Worm (Caenorhabditis elegans) whole organism, L2 larva: ENCODE measurements around the gene haao-1.

Experiments used
- R02D3.7 ChIP-seq: fragments of 150-350 bp; optimal IDR thresholded peaks from 2 replicates; lab custom pipeline; 2014; ENCODE audit warnings: missing biosample characterization, missing genetic modification characterization
- aly-2 ChIP-seq: fragments of 150-350 bp; optimal IDR thresholded peaks from 2 replicates; lab custom pipeline; 2014; ENCODE audit warnings: missing biosample characterization, missing genetic modification characterization
- ama-1 ChIP-seq: fragments of 150-350 bp; optimal IDR thresholded peaks from 2 replicates; lab custom pipeline; 2018; ENCODE audit warnings: inconsistent platforms
- blmp-1 ChIP-seq: sonication (generic microtip); optimal IDR thresholded peaks from 2 replicates; lab custom pipeline; 2017; ENCODE audit warnings: missing genetic modification characterization, mild to moderate bottlenecking, missing compliant biosample characterization, antibody characterized with exemption, moderate library complexity; ENCODE audit not compliant: insufficient read depth
- crh-2 ChIP-seq: sonication (generic microtip); optimal IDR thresholded peaks from 2 replicates; lab custom pipeline; 2017; ENCODE audit warnings: missing biosample characterization, missing genetic modification characterization
- fos-1 ChIP-seq: fragments of 150-350 bp; optimal IDR thresholded peaks from 2 replicates; lab custom pipeline; 2014; ENCODE audit warnings: missing biosample characterization, missing genetic modification characterization
- lsy-2 ChIP-seq, 2 experiments: fragments of 150-350 bp in 1 of 2; sonication (generic microtip) in 1 of 2; optimal IDR thresholded peaks; 2 replicates each; lab custom pipeline; 2014 to 2017; ENCODE audit warnings: missing biosample characterization in 2 of 2, missing genetic modification characterization in 2 of 2
- nhr-11 ChIP-seq: fragments of 150-350 bp; optimal IDR thresholded peaks from 2 replicates; lab custom pipeline; 2014; ENCODE audit warnings: missing biosample characterization, missing genetic modification characterization
- nhr-12 ChIP-seq: fragments of 150-350 bp; optimal IDR thresholded peaks from 2 replicates; lab custom pipeline; 2014; ENCODE audit warnings: missing biosample characterization, missing genetic modification characterization
- nhr-237 ChIP-seq: fragments of 150-350 bp; optimal IDR thresholded peaks from 2 replicates; lab custom pipeline; 2014; ENCODE audit warnings: missing biosample characterization, missing genetic modification characterization
- nhr-77 ChIP-seq: fragments of 150-350 bp; optimal IDR thresholded peaks from 2 replicates; lab custom pipeline; 2014; ENCODE audit warnings: missing biosample characterization, missing genetic modification characterization
- snpc-4 ChIP-seq: fragments of 150-350 bp; optimal IDR thresholded peaks from 2 replicates; lab custom pipeline; 2014; ENCODE audit warnings: missing biosample characterization, missing genetic modification characterization
- unc-55 ChIP-seq: fragments of 150-350 bp; sonication (generic microtip); optimal IDR thresholded peaks from 3 replicates; lab custom pipeline; 2014; ENCODE audit warnings: missing biosample characterization, missing genetic modification reagents, missing genetic modification characterization

ce11 chrV:9531477-9531876 is 26.8 kb downstream of the haao-1 start, which contains the start of the genes C50F4.10 and pfk-1.2:
- TF ChIP-seq blmp-1 (no peak), nhr-77 (tag; lab: Kevin White, UChicago) (no peak), lsy-2 (tag; optimal IDR thresholded peaks at IDR 0.05; lab: Kevin White, UChicago) (no peak), R02D3.7 (tag; lab: Kevin White, UChicago) (no peak), nhr-12 (tag; lab: Kevin White, UChicago) (no peak), unc-55 (no peak), fos-1 (tag; lab: Kevin White, UChicago) (no peak), ama-1 (lab: Kevin White, UChicago) (no peak), nhr-11 (no peak), aly-2 (tag; lab: Kevin White, UChicago) (no peak), crh-2 (tag; lab: Kevin White, UChicago) (no peak), snpc-4 (tag; lab: Kevin White, UChicago) (no peak), nhr-237 (tag; lab: Kevin White, UChicago) (no peak)
